Worm (Caenorhabditis elegans) whole organism, young adult: Measurements from ENCODE around the gene nhr-286.

ENCODE experiments used
- B0336.3 ChIP-seq: fragments of 200-800 bp; sonication (Bioruptor generic); IDR thresholded peaks from 2 replicates; pipeline ENCODE4 v1.3.6; 2022; ENCODE audit warnings: missing genetic modification characterization, missing compliant biosample characterization
- C06A6.2 ChIP-seq: fragments of 200-800 bp; sonication (Bioruptor generic); conservative IDR thresholded peaks from 2 replicates; pipeline ENCODE4 v1.3.6; 2022; ENCODE audit warnings: missing genetic modification characterization, missing compliant biosample characterization
- F52B5.7 ChIP-seq: sonication (generic microtip); optimal IDR thresholded peaks from 2 replicates; lab custom pipeline; 2016; ENCODE audit warnings: mild to moderate bottlenecking, missing genetic modification characterization, missing compliant biosample characterization
- K12H6.12 ChIP-seq: fragments of 200-800 bp; sonication (Bioruptor generic); optimal IDR thresholded peaks from 2 replicates; lab custom pipeline; 2018; ENCODE audit warnings: mild to moderate bottlenecking, missing genetic modification characterization, missing compliant biosample characterization
- T07F8.4 ChIP-seq: sonication (generic microtip); optimal IDR thresholded peaks from 2 replicates; lab custom pipeline; 2016; ENCODE audit warnings: mild to moderate bottlenecking, missing genetic modification characterization, moderate library complexity, missing compliant biosample characterization
- Y53F4B.3 ChIP-seq: fragments of 200-800 bp; sonication (Bioruptor generic); IDR thresholded peaks from 2 replicates; pipeline ENCODE4 v1.3.6; 2022; ENCODE audit warnings: missing genetic modification reagents, missing genetic modification characterization, missing compliant biosample characterization
- Y53G8AR.9 ChIP-seq: fragments of 200-800 bp; sonication (Bioruptor generic); conservative IDR thresholded peaks from 2 replicates; pipeline ENCODE4 v1.3.6; 2022; ENCODE audit warnings: missing genetic modification reagents, missing genetic modification characterization, missing compliant biosample characterization
- ZK185.1 ChIP-seq: sonication (generic microtip); optimal IDR thresholded peaks from 2 replicates; lab custom pipeline; 2016; ENCODE audit warnings: mild to moderate bottlenecking, missing genetic modification characterization, missing compliant biosample characterization; ENCODE audit not compliant: poor library complexity, severe bottlenecking
- akir-1 ChIP-seq: fragments of 200-800 bp; sonication (Bioruptor generic); optimal IDR thresholded peaks from 2 replicates; lab custom pipeline; 2018; ENCODE audit warnings: mild to moderate bottlenecking, missing genetic modification characterization, moderate library complexity, missing compliant biosample characterization
- ama-1 ChIP-seq, 3 experiments: fragments of 150-350 bp in 1 of 3; sonication (generic microtip) in 2 of 3; optimal IDR thresholded peaks; 2 replicates each; lab custom pipeline; 2014 to 2018; ENCODE audit warnings: missing biosample characterization in 2 of 3, missing genetic modification characterization in 2 of 3, missing genetic modification reagents in 2 of 3
- aptf-2 ChIP-seq: fragments of 200-800 bp; sonication (Bioruptor generic); conservative IDR thresholded peaks from 2 replicates; pipeline ENCODE4 v1.3.6; 2022; ENCODE audit warnings: missing genetic modification reagents, missing genetic modification characterization, missing compliant biosample characterization
- attf-3 ChIP-seq: fragments of 200-800 bp; sonication (Bioruptor generic); conservative IDR thresholded peaks from 2 replicates; pipeline ENCODE4 v1.3.6; 2022; ENCODE audit warnings: missing genetic modification reagents, missing genetic modification characterization, missing compliant biosample characterization
- attf-5 ChIP-seq: fragments of 200-800 bp; sonication (Bioruptor generic); optimal IDR thresholded peaks from 2 replicates; lab custom pipeline; 2018; ENCODE audit warnings: mild to moderate bottlenecking, missing genetic modification characterization, missing compliant biosample characterization
- bed-2 ChIP-seq: fragments of 200-800 bp; sonication (Bioruptor generic); IDR thresholded peaks from 2 replicates; pipeline ENCODE4 v1.3.6; 2022; ENCODE audit warnings: missing genetic modification reagents, missing genetic modification characterization, missing compliant biosample characterization
- cebp-1 ChIP-seq, 2 experiments: fragments of 200-800 bp in 1 of 2; sonication (Bioruptor generic) in 1 of 2; sonication (generic microtip) in 1 of 2; IDR thresholded peaks in 1 of 2; optimal IDR thresholded peaks in 1 of 2; 2 replicates each; pipeline versions ENCODE4 v1.3.6 to Lab custom; 2017 to 2022; ENCODE audit warnings: missing compliant biosample characterization in 2 of 2, missing genetic modification characterization in 2 of 2, mild to moderate bottlenecking in 1 of 2, missing genetic modification reagents in 1 of 2, moderate library complexity in 1 of 2
- ceh-27 ChIP-seq: fragments of 200-800 bp; sonication (Bioruptor generic); optimal IDR thresholded peaks from 2 replicates; lab custom pipeline; 2018; ENCODE audit warnings: mild to moderate bottlenecking, missing genetic modification characterization, moderate library complexity, missing compliant biosample characterization
- dox-1 ChIP-seq: fragments of 200-800 bp; sonication (Bioruptor generic); IDR thresholded peaks from 2 replicates; pipeline ENCODE4 v1.3.6; 2022; ENCODE audit warnings: missing genetic modification reagents, missing genetic modification characterization, missing compliant biosample characterization
- dpff-1 ChIP-seq: sonication (generic microtip); optimal IDR thresholded peaks from 2 replicates; lab custom pipeline; 2017; ENCODE audit warnings: mild to moderate bottlenecking, missing genetic modification characterization, missing compliant biosample characterization
- dpl-1 ChIP-seq: fragments of 150-350 bp; optimal IDR thresholded peaks from 2 replicates; lab custom pipeline; 2014; ENCODE audit warnings: missing biosample characterization, missing genetic modification reagents, missing genetic modification characterization
- fkh-3 ChIP-seq: sonication (generic microtip); optimal IDR thresholded peaks from 2 replicates; lab custom pipeline; 2016; ENCODE audit warnings: mild to moderate bottlenecking, missing genetic modification characterization, missing compliant biosample characterization
- him-1 ChIP-seq: sonication (generic microtip); optimal IDR thresholded peaks from 2 replicates; lab custom pipeline; 2016; ENCODE audit warnings: missing genotype, missing genetic modification reagents, missing genetic modification characterization, missing compliant biosample characterization
- hmg-1.2 ChIP-seq: fragments of 200-800 bp; sonication (Bioruptor generic); IDR thresholded peaks from 2 replicates; pipeline ENCODE4 v1.3.6; 2022; ENCODE audit warnings: missing genetic modification reagents, missing genetic modification characterization, missing compliant biosample characterization
- hsf-1 ChIP-seq: fragments of 200-800 bp; sonication (Bioruptor generic); IDR thresholded peaks from 2 replicates; pipeline ENCODE4 v1.3.6; 2022; ENCODE audit warnings: missing genetic modification reagents, missing genetic modification characterization, missing compliant biosample characterization
- lin-35 ChIP-seq, 3 experiments: fragments of 150-350 bp in 2 of 3; sonication (generic microtip) in 1 of 3; optimal IDR thresholded peaks; 2 replicates each; lab custom pipeline; 2014 to 2018; ENCODE audit warnings: missing biosample characterization in 3 of 3, missing genetic modification characterization in 3 of 3, missing genetic modification reagents in 3 of 3
- lsl-1 ChIP-seq: fragments of 200-800 bp; sonication (Bioruptor generic); optimal IDR thresholded peaks from 2 replicates; lab custom pipeline; 2018; ENCODE audit warnings: mild to moderate bottlenecking, missing genetic modification characterization, moderate library complexity, missing compliant biosample characterization
- madf-10 ChIP-seq: sonication (generic microtip); optimal IDR thresholded peaks from 2 replicates; lab custom pipeline; 2016; ENCODE audit warnings: mild to moderate bottlenecking, missing genetic modification characterization, missing compliant biosample characterization
- madf-6 ChIP-seq: fragments of 200-800 bp; sonication (Bioruptor generic); IDR thresholded peaks from 2 replicates; pipeline ENCODE4 v1.3.6; 2022; ENCODE audit warnings: missing genetic modification reagents, missing genetic modification characterization, missing compliant biosample characterization
- mcd-1 ChIP-seq: fragments of 200-800 bp; sonication (Bioruptor generic); IDR thresholded peaks from 2 replicates; pipeline ENCODE4 v1.3.6; 2022; ENCODE audit warnings: missing genetic modification reagents, missing genetic modification characterization, missing compliant biosample characterization
- mxl-1 ChIP-seq: sonication (generic microtip); optimal IDR thresholded peaks from 2 replicates; lab custom pipeline; 2016; ENCODE audit warnings: missing genetic modification characterization, missing compliant biosample characterization
- nhr-120 ChIP-seq: fragments of 200-800 bp; sonication (Bioruptor generic); IDR thresholded peaks from 2 replicates; pipeline ENCODE4 v1.3.6; 2022; ENCODE audit warnings: missing genetic modification characterization, missing compliant biosample characterization
- nhr-90 ChIP-seq: sonication (generic microtip); optimal IDR thresholded peaks from 2 replicates; lab custom pipeline; 2016; ENCODE audit warnings: missing genotype, mild to moderate bottlenecking, missing genetic modification characterization, missing compliant biosample characterization
- pbrm-1 ChIP-seq: fragments of 200-800 bp; sonication (Bioruptor generic); IDR thresholded peaks from 2 replicates; pipeline ENCODE4 v1.3.6; 2022; ENCODE audit warnings: missing genetic modification reagents, missing genetic modification characterization, missing compliant biosample characterization
- pha-4 ChIP-seq: fragments of 150-350 bp; sonication (generic microtip); optimal IDR thresholded peaks from 2 replicates; lab custom pipeline; 2014; ENCODE audit warnings: missing biosample characterization, missing genetic modification reagents, missing genetic modification characterization
- snpc-4 ChIP-seq, 5 experiments: fragments of 150-350 bp in 1 of 5; sonication (generic microtip) in 4 of 5; optimal IDR thresholded peaks; 2 replicates each; lab custom pipeline; 2014 to 2018; ENCODE audit warnings: missing genetic modification characterization in 5 of 5, missing biosample characterization in 3 of 5, antibody characterized with exemption in 2 of 5, mild to moderate bottlenecking in 2 of 5, missing compliant biosample characterization in 2 of 5, missing genotype in 2 of 5, moderate library complexity in 2 of 5, missing genetic modification reagents in 1 of 5
- tbp1 ChIP-seq: fragments of 200-800 bp; sonication (Bioruptor generic); optimal IDR thresholded peaks from 2 replicates; lab custom pipeline; 2018; ENCODE audit warnings: mild to moderate bottlenecking, missing genetic modification characterization, missing compliant biosample characterization
- ztf-26 ChIP-seq: sonication (generic microtip); optimal IDR thresholded peaks from 2 replicates; lab custom pipeline; 2017; ENCODE audit warnings: missing genetic modification characterization, missing compliant biosample characterization

The nhr-286 gene

ce11 chrV:7084612-7085139 lies 6.7 kb downstream of the nhr-286 start, which contains the start of gene mys-1 (continued):
- peak; percentile 9 for TF ChIP-seq him-1 (tag; lab: Kevin White, UChicago)
- TF ChIP-seq C06A6.2 = no peak
- TF ChIP-seq fkh-3 (tag; lab: Kevin White, UChicago) = no peak
- TF ChIP-seq dox-1 (GFP tag; lab: Robert Waterston, UW) = peak; percentile 51; the same call in 1 of the 2 replicates
- no peak for TF ChIP-seq nhr-90 (tag; lab: Kevin White, UChicago)
- TF ChIP-seq attf-3 (GFP tag; lab: Robert Waterston, UW) = 0 out of 2 replicates have a peak, but pooled peaks have one; percentile 42
- TF ChIP-seq ceh-27 (GFP tag; lab: Kevin White, UChicago) = peak; percentile 13
- TF ChIP-seq lin-35 (GFP tag; optimal IDR thresholded peaks at IDR 0.05; lab: Kevin White, UChicago) = peak in 2 of 3 experiments; percentile 45 to 92
- peak; percentile 16 for TF ChIP-seq lsl-1
- TF ChIP-seq madf-6 (GFP tag; lab: Robert Waterston, UW) = peak; percentile 49
- peak; percentile 14 for TF ChIP-seq tbp1
- peak; percentile 66 for TF ChIP-seq mcd-1 (GFP tag; lab: Robert Waterston, UW)
- TF ChIP-seq aptf-2 (GFP tag; lab: Robert Waterston, UW) = no peak
- peak; percentile 11 for TF ChIP-seq madf-10
- TF ChIP-seq dpl-1 (GFP tag; lab: Kevin White, UChicago) = peak; percentile 86
- TF ChIP-seq attf-5 (GFP tag; lab: Kevin White, UChicago) = peak; percentile 17
- no peak for TF ChIP-seq akir-1 (GFP tag; lab: Kevin White, UChicago)
- TF ChIP-seq hmg-1.2 (GFP tag; lab: Robert Waterston, UW) = no peak

ce11 chrV:7079388-7079787 lies 12.0 kb downstream of the nhr-286 start:
- no peak for TF ChIP-seq aptf-2 (GFP tag; lab: Robert Waterston, UW)
- TF ChIP-seq madf-10 = no peak
- no peak for TF ChIP-seq lsl-1
- TF ChIP-seq T07F8.4 = no peak
- no peak; the same call in 1 of the 2 replicates for TF ChIP-seq hsf-1 (GFP tag; lab: Robert Waterston, UW)
- TF ChIP-seq nhr-120 (GFP tag; lab: Robert Waterston, UW) = no peak
- no peak for TF ChIP-seq pbrm-1
- TF ChIP-seq mxl-1 (tag; lab: Kevin White, UChicago) = no peak
- TF ChIP-seq nhr-90 (tag; lab: Kevin White, UChicago) = no peak
- TF ChIP-seq snpc-4 (GFP tag; optimal IDR thresholded peaks at IDR 0.05; lab: Kevin White, UChicago) = no peak
- TF ChIP-seq snpc-4 (tag; optimal IDR thresholded peaks at IDR 0.05; lab: Kevin White, UChicago) = no peak
- TF ChIP-seq dpff-1 (tag; lab: Kevin White, UChicago) = no peak
- no peak for TF ChIP-seq pha-4
- TF ChIP-seq Y53F4B.3 (GFP tag; lab: Robert Waterston, UW) = no peak

- TF ChIP-seq Y53G8AR.9 (GFP tag; lab: Robert Waterston, UW) = 0 out of 2 replicates have a peak, but pooled peaks have one; percentile 13
- TF ChIP-seq ama-1 (optimal IDR thresholded peaks at IDR 0.05; lab: Kevin White, UChicago) = no peak
- TF ChIP-seq ama-1 (GFP tag; optimal IDR thresholded peaks at IDR 0.05; lab: Kevin White, UChicago) = no peak
Observed at ce11 chrV:7078765-7079164, 12.6 kb downstream of the nhr-286 start.

- TF ChIP-seq bed-2 (GFP tag; lab: Robert Waterston, UW) (no peak), cebp-1 (GFP tag; IDR thresholded peaks at IDR 0.05; lab: Robert Waterston, UW) (0 out of 2 replicates have a peak, but pooled peaks have one; percentile 11), cebp-1 (tag; optimal IDR thresholded peaks at IDR 0.05; lab: Kevin White, UChicago) (peak; percentile 6), ztf-26 (no peak), K12H6.12 (tag; lab: Kevin White, UChicago) (no peak), B0336.3 (no peak), F52B5.7 (tag; lab: Kevin White, UChicago) (no peak), ZK185.1 (tag; lab: Kevin White, UChicago) (peak; percentile 32)
Observed at ce11 chrV:7076161-7076560, 15.2 kb downstream of the nhr-286 start.
